Worm (Caenorhabditis elegans) whole organism, L3 larva: ENCODE results near the gene F18A11.2.
A peak's percentile ranks its signal among the peaks of the same experiment; 100 is the strongest.

Source experiments
- R02D3.7 ChIP-seq: fragments of 150-350 bp; optimal IDR thresholded peaks from 2 replicates; lab custom pipeline; 2014; ENCODE audit warnings: missing biosample characterization, missing genetic modification characterization
- ZK546.5 ChIP-seq: sonication (generic microtip); optimal IDR thresholded peaks from 2 replicates; lab custom pipeline; 2017; ENCODE audit warnings: missing biosample characterization, missing genetic modification characterization
- aly-2 ChIP-seq: fragments of 150-350 bp; optimal IDR thresholded peaks from 2 replicates; lab custom pipeline; 2014; ENCODE audit warnings: missing biosample characterization, missing genetic modification characterization
- ama-1 ChIP-seq: fragments of 150-350 bp; optimal IDR thresholded peaks from 2 replicates; lab custom pipeline; 2018
- ceh-16 ChIP-seq: sonication (generic microtip); optimal IDR thresholded peaks from 2 replicates; lab custom pipeline; 2017; ENCODE audit warnings: missing biosample characterization, missing genetic modification characterization
- ceh-28 ChIP-seq: fragments of 150-350 bp; optimal IDR thresholded peaks from 2 replicates; lab custom pipeline; 2014; ENCODE audit warnings: missing biosample characterization, missing genetic modification reagents, missing genetic modification characterization
- ceh-9 ChIP-seq: sonication (generic microtip); optimal IDR thresholded peaks from 2 replicates; lab custom pipeline; 2018; ENCODE audit warnings: missing biosample characterization, missing genetic modification characterization
- egl-27 ChIP-seq: sonication (generic microtip); optimal IDR thresholded peaks from 4 replicates; lab custom pipeline; 2017; ENCODE audit warnings: missing biosample characterization, missing genetic modification reagents, missing genetic modification characterization
- egl-5 ChIP-seq: fragments of 150-350 bp; optimal IDR thresholded peaks from 2 replicates; lab custom pipeline; 2017; ENCODE audit warnings: missing biosample characterization, missing genetic modification reagents, missing genetic modification characterization, inconsistent platforms
- elt-1 ChIP-seq: fragments of 150-350 bp; optimal IDR thresholded peaks from 2 replicates; lab custom pipeline; 2014; ENCODE audit warnings: missing biosample characterization, missing genetic modification characterization
- elt-2 ChIP-seq: sonication (generic microtip); optimal IDR thresholded peaks from 2 replicates; lab custom pipeline; 2016; ENCODE audit warnings: missing genetic modification reagents, mild to moderate bottlenecking, missing genetic modification characterization, missing compliant biosample characterization
- elt-3 ChIP-seq, 3 experiments: fragments of 150-350 bp in 1 of 3; sonication (generic microtip) in 2 of 3; optimal IDR thresholded peaks; 2 replicates in 2 of 3; 4 replicates in 1 of 3; lab custom pipeline; 2014 to 2017; ENCODE audit warnings: missing biosample characterization in 3 of 3, missing genetic modification characterization in 3 of 3
- eor-1 ChIP-seq, 2 experiments: fragments of 150-350 bp; optimal IDR thresholded peaks; 2 replicates each; lab custom pipeline; 2014 to 2018; ENCODE audit warnings: missing biosample characterization in 2 of 2, missing genetic modification characterization in 2 of 2
- fkh-10 ChIP-seq: sonication (generic microtip); optimal IDR thresholded peaks from 2 replicates; lab custom pipeline; 2017; ENCODE audit warnings: missing biosample characterization, missing genetic modification reagents, missing genetic modification characterization
- fkh-2 ChIP-seq: fragments of 150-350 bp; optimal IDR thresholded peaks from 2 replicates; lab custom pipeline; 2014; ENCODE audit warnings: missing biosample characterization, missing genetic modification reagents, missing genetic modification characterization
- fos-1 ChIP-seq: fragments of 150-350 bp; optimal IDR thresholded peaks from 2 replicates; lab custom pipeline; 2014; ENCODE audit warnings: missing biosample characterization, missing genetic modification characterization
- hmg-11 ChIP-seq: sonication (generic microtip); optimal IDR thresholded peaks from 2 replicates; lab custom pipeline; 2016; ENCODE audit warnings: missing genetic modification characterization, missing compliant biosample characterization
- jun-1 ChIP-seq: fragments of 150-350 bp; optimal IDR thresholded peaks from 2 replicates; lab custom pipeline; 2014; ENCODE audit warnings: missing biosample characterization, missing genetic modification reagents, missing genetic modification characterization
- lin-15B ChIP-seq: fragments of 150-350 bp; optimal IDR thresholded peaks from 2 replicates; lab custom pipeline; 2014; ENCODE audit warnings: missing biosample characterization, missing genetic modification characterization
- lin-39 ChIP-seq: fragments of 150-350 bp; optimal IDR thresholded peaks from 2 replicates; lab custom pipeline; 2018; ENCODE audit warnings: missing biosample characterization, missing genetic modification reagents, missing genetic modification characterization
- lsy-12 ChIP-seq: sonication (generic microtip); optimal IDR thresholded peaks from 2 replicates; lab custom pipeline; 2016; ENCODE audit warnings: mild to moderate bottlenecking, missing genetic modification characterization, missing compliant biosample characterization
- mdl-1 ChIP-seq: fragments of 150-350 bp; optimal IDR thresholded peaks from 2 replicates; lab custom pipeline; 2014; ENCODE audit warnings: missing biosample characterization, missing genetic modification characterization
- mml-1 ChIP-seq: fragments of 150-350 bp; sonication (generic microtip); optimal IDR thresholded peaks from 3 replicates; lab custom pipeline; 2014; ENCODE audit warnings: missing biosample characterization, missing genetic modification characterization
- nfya-1 ChIP-seq: sonication (generic microtip); optimal IDR thresholded peaks from 2 replicates; lab custom pipeline; 2017; ENCODE audit warnings: missing genetic modification characterization, mild to moderate bottlenecking, missing compliant biosample characterization, antibody characterized with exemption, moderate library complexity; ENCODE audit not compliant: insufficient read depth
- nhr-11 ChIP-seq: fragments of 150-350 bp; optimal IDR thresholded peaks from 2 replicates; lab custom pipeline; 2014; ENCODE audit warnings: missing biosample characterization, missing genetic modification characterization
- nhr-12 ChIP-seq: fragments of 150-350 bp; optimal IDR thresholded peaks from 2 replicates; lab custom pipeline; 2014; ENCODE audit warnings: missing biosample characterization, missing genetic modification characterization
- nhr-23 ChIP-seq: fragments of 150-350 bp; optimal IDR thresholded peaks from 2 replicates; lab custom pipeline; 2014; ENCODE audit warnings: missing biosample characterization, missing genetic modification reagents, missing genetic modification characterization
- nhr-237 ChIP-seq: fragments of 150-350 bp; optimal IDR thresholded peaks from 2 replicates; lab custom pipeline; 2014; ENCODE audit warnings: missing biosample characterization, missing genetic modification characterization
- nhr-25 ChIP-seq: sonication (generic microtip); optimal IDR thresholded peaks from 2 replicates; lab custom pipeline; 2017; ENCODE audit warnings: missing biosample characterization, missing genetic modification characterization
- nhr-28 ChIP-seq: fragments of 150-350 bp; optimal IDR thresholded peaks from 2 replicates; lab custom pipeline; 2014; ENCODE audit warnings: missing biosample characterization, missing genetic modification characterization
- nhr-43 ChIP-seq: sonication (generic microtip); optimal IDR thresholded peaks from 2 replicates; lab custom pipeline; 2016; ENCODE audit warnings: mild to moderate bottlenecking, missing genetic modification characterization, missing compliant biosample characterization; ENCODE audit not compliant: poor library complexity, severe bottlenecking
- nhr-67 ChIP-seq: fragments of 150-350 bp; optimal IDR thresholded peaks from 2 replicates; lab custom pipeline; 2014; ENCODE audit warnings: missing biosample characterization, missing genetic modification characterization
- nhr-76 ChIP-seq: fragments of 150-350 bp; sonication (generic microtip); optimal IDR thresholded peaks from 5 replicates; lab custom pipeline; 2014; ENCODE audit warnings: missing biosample characterization, missing genetic modification characterization
- pha-4 ChIP-seq: fragments of 150-350 bp; optimal IDR thresholded peaks from 2 replicates; lab custom pipeline; 2014; ENCODE audit warnings: missing biosample characterization, missing genetic modification reagents, missing genetic modification characterization
- pqm-1 ChIP-seq: fragments of 150-350 bp; optimal IDR thresholded peaks from 2 replicates; lab custom pipeline; 2017; ENCODE audit warnings: missing biosample characterization, missing genetic modification characterization, inconsistent platforms
- skn-1 ChIP-seq: fragments of 150-350 bp; optimal IDR thresholded peaks from 2 replicates; lab custom pipeline; 2014; ENCODE audit warnings: missing biosample characterization, missing genetic modification characterization
- snpc-4 ChIP-seq: fragments of 150-350 bp; optimal IDR thresholded peaks from 2 replicates; lab custom pipeline; 2014; ENCODE audit warnings: missing biosample characterization, missing genetic modification characterization
- unc-39 ChIP-seq: sonication (generic microtip); optimal IDR thresholded peaks from 4 replicates; lab custom pipeline; 2017; ENCODE audit warnings: missing biosample characterization, missing genetic modification characterization
- unc-62 ChIP-seq: fragments of 150-350 bp; sonication (generic microtip); optimal IDR thresholded peaks from 4 replicates; lab custom pipeline; 2014; ENCODE audit warnings: missing biosample characterization, missing genetic modification reagents, missing genetic modification characterization
- zag-1 ChIP-seq: fragments of 150-350 bp; optimal IDR thresholded peaks from 2 replicates; lab custom pipeline; 2014; ENCODE audit warnings: missing biosample characterization, missing genetic modification characterization
- ztf-11 ChIP-seq: fragments of 150-350 bp; optimal IDR thresholded peaks from 2 replicates; lab custom pipeline; 2014; ENCODE audit warnings: missing biosample characterization, missing genetic modification characterization
- ztf-4 ChIP-seq: fragments of 150-350 bp; optimal IDR thresholded peaks from 2 replicates; lab custom pipeline; 2014; ENCODE audit warnings: missing biosample characterization, missing genetic modification characterization

Gene F18A11.2

ce11 chrII:13025794-13026412 lies 5.6 kb upstream of the F18A11.2 start, which contains the start of gene max-2:
Gene max-2 (minus strand): TSS chrII:13025844.
- no peak for TF ChIP-seq mml-1 (tag; lab: Kevin White, UChicago)
- TF ChIP-seq pqm-1, result peak; percentile 28
- peak; percentile 63 for TF ChIP-seq pha-4 (tag; lab: Kevin White, UChicago)
- no peak for TF ChIP-seq ama-1 (lab: Kevin White, UChicago)
- TF ChIP-seq jun-1, result peak; percentile 15
- TF ChIP-seq elt-2, result peak; percentile 5

ce11 chrII:13029290-13030050 lies 2.0 kb upstream of the F18A11.2 start:
- TF ChIP-seq lin-39 (peak; percentile 28), R02D3.7 (tag; lab: Kevin White, UChicago) (no peak), fkh-10 (GFP tag; lab: Kevin White, UChicago) (no peak), nhr-23 (tag; lab: Kevin White, UChicago) (peak; percentile 22), ceh-28 (tag; lab: Kevin White, UChicago) (peak; percentile 58), elt-1 (peak; percentile 27), elt-2 (peak; percentile 65)

- TF ChIP-seq lin-39 (peak; percentile 47), egl-27 (tag; lab: Kevin White, UChicago) (no peak)
Observed at ce11 chrII:13030051-13030437, 1.5 kb upstream of the F18A11.2 start.

ce11 chrII:13030567-13031188 lies 821 bp upstream of the F18A11.2 start:
- TF ChIP-seq ztf-4 (tag; lab: Kevin White, UChicago) (no peak), nhr-11 (no peak), nhr-237 (tag; lab: Kevin White, UChicago) (no peak), aly-2 (tag; lab: Kevin White, UChicago) (no peak), zag-1 (tag; lab: Kevin White, UChicago) (no peak), nhr-67 (tag; lab: Kevin White, UChicago) (no peak), elt-2 (peak; percentile 58), nhr-12 (no peak), pha-4 (tag; lab: Kevin White, UChicago) (peak; percentile 60), elt-1 (no peak), egl-5 (no peak), ztf-11 (tag; lab: Kevin White, UChicago) (no peak), nhr-23 (tag; lab: Kevin White, UChicago) (peak; percentile 75), R02D3.7 (tag; lab: Kevin White, UChicago) (peak; percentile 35), lsy-12 (peak; percentile 28), mml-1 (tag; lab: Kevin White, UChicago) (no peak), nhr-76 (no peak), nhr-25 (tag; lab: Kevin White, UChicago) (peak; percentile 84), nfya-1 (tag; lab: Kevin White, UChicago) (peak; percentile 83), ceh-28 (tag; lab: Kevin White, UChicago) (peak; percentile 23), unc-62 (no peak), skn-1 (no peak), nhr-43 (peak; percentile 53), ama-1 (lab: Kevin White, UChicago) (no peak), elt-3 (tag; optimal IDR thresholded peaks at IDR 0.05; lab: Kevin White, UChicago) (no peak), mdl-1 (tag; lab: Kevin White, UChicago) (no peak), ceh-9 (tag; lab: Kevin White, UChicago) (no peak), jun-1 (no peak), fos-1 (no peak), unc-39 (tag; lab: Kevin White, UChicago) (no peak), lin-39 (peak; percentile 50), ceh-16 (tag; lab: Kevin White, UChicago) (no peak), hmg-11 (tag; lab: Kevin White, UChicago) (peak; percentile 76), eor-1 (tag; optimal IDR thresholded peaks at IDR 0.05; lab: Kevin White, UChicago) (no peak), lin-15B (tag; lab: Kevin White, UChicago) (peak; percentile 19), fkh-2 (tag; lab: Kevin White, UChicago) (no peak), snpc-4 (peak; percentile 45), pqm-1 (no peak), nhr-28 (tag; lab: Kevin White, UChicago) (no peak), ZK546.5 (no peak), fkh-10 (GFP tag; lab: Kevin White, UChicago) (no peak)
